Fruit fly (Drosophila melanogaster) S2 (cell line): ENCODE data around the gene Paf-AHalpha.
A peak's percentile ranks its signal among the peaks of the same experiment; 100 is the strongest.

Experiments
- CG8478 ChIP-seq: fragments of >200 bp; optimal IDR thresholded peaks from 2 replicates; lab custom pipeline; 2018
- CTCF ChIP-seq, 2 experiments: fragments of >200 bp; optimal IDR thresholded peaks; 2 replicates each; lab custom pipeline; 2018

DNA sequence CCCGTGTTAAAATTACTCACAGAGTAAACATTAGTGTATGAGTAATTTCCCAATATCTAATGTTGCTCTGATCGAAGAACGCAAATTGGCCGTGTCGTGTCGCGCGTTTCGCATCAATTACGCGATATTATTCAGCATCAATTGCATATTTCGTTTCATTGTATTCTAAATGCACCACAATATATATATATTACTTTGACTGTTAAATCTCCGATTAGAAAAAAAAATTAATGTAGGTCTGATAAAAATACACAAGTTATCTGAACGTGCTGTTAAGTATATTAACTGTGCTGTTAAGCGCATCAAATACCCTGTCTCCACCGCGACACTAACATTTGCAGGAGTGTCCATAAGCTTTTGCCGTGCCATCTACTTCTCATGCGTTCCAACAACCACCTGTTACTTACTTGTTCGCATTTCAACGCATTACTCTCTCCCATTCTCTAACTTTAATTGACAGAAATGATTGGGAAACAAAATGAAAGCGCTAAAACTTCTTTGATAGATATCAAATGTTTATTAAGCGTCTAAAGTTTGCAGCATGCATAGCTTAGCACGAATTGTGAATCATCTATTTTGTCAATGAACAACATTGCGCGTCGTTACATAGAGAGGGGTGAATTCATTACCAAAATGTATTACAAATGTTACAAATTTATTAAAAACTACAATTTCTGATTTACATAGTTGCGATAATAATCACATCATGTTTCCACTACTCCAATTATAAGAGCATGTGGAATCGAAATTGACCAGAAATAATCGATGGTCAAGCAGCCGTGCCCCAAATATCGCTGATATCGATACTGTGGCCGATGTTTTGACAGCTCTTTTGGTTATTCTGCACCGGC, 24.7 kb downstream of the Paf-AHalpha start, which contains the start of the genes Graf and mRpL3:
- no peak for TF ChIP-seq CG8478
- peak in 1 of 2 experiments; percentile 21 for TF ChIP-seq CTCF (optimal IDR thresholded peaks at IDR 0.05; lab: Kevin White, UChicago)
